Fruit fly (Drosophila melanogaster) whole organism, embryonic: ENCODE data around the gene Rab18.
A peak's percentile ranks its signal among the peaks of the same experiment; 100 is the strongest.

Experiments used
- Bteb2 ChIP-seq: fragments of 200-800 bp; sonication (Bioruptor generic); optimal IDR thresholded peaks from 2 replicates; lab custom pipeline; 2016; ENCODE audit warnings: missing biosample characterization, missing genetic modification characterization
- CG10979 ChIP-seq: fragments of 200-800 bp; sonication (Bioruptor generic); optimal IDR thresholded peaks from 2 replicates; lab custom pipeline; 2018; ENCODE audit warnings: missing biosample characterization, mild to moderate bottlenecking, missing genetic modification characterization, moderate library complexity
- CG11695 ChIP-seq: fragments of 200-800 bp; sonication (Bioruptor generic); IDR thresholded peaks from 3 replicates; pipeline ENCODE4 v1.3.6; 2022; ENCODE audit warnings: missing biosample characterization, missing genetic modification characterization
- CG12391 ChIP-seq: fragments of 200-800 bp; sonication (Bioruptor generic); optimal IDR thresholded peaks from 3 replicates; lab custom pipeline; 2018; ENCODE audit warnings: missing biosample characterization, mild to moderate bottlenecking, missing genetic modification characterization, moderate library complexity
- CG12659 ChIP-seq: fragments of 200-800 bp; sonication (Bioruptor generic); optimal IDR thresholded peaks from 3 replicates; lab custom pipeline; 2017; ENCODE audit warnings: mild to moderate bottlenecking, missing biosample characterization, missing genetic modification reagents, missing genetic modification characterization
- CG12769 ChIP-seq: fragments of 200-800 bp; sonication (Bioruptor generic); optimal IDR thresholded peaks from 2 replicates; lab custom pipeline; 2019; ENCODE audit warnings: missing biosample characterization, mild to moderate bottlenecking, missing genetic modification characterization, moderate library complexity
- CG13624 ChIP-seq: fragments of 200-800 bp; sonication (Bioruptor generic); optimal IDR thresholded peaks from 2 replicates; lab custom pipeline; 2016; ENCODE audit warnings: missing biosample characterization, missing genetic modification characterization
- CG14441 ChIP-seq: fragments of 200-800 bp; sonication (Bioruptor generic); IDR thresholded peaks from 2 replicates; pipeline ENCODE4 v1.3.6; 2022; ENCODE audit warnings: missing biosample characterization, missing genetic modification characterization
- CG14710 ChIP-seq: fragments of 200-800 bp; sonication (Bioruptor generic); optimal IDR thresholded peaks from 3 replicates; lab custom pipeline; 2019; ENCODE audit warnings: missing biosample characterization, mild to moderate bottlenecking, missing genetic modification characterization, moderate library complexity
- CG16815 ChIP-seq: fragments of 200-800 bp; sonication (Bioruptor generic); optimal IDR thresholded peaks from 3 replicates; lab custom pipeline; 2017; ENCODE audit warnings: missing biosample characterization, mild to moderate bottlenecking, missing genetic modification characterization
- CG17385 ChIP-seq: fragments of 200-800 bp; sonication (Bioruptor generic); optimal IDR thresholded peaks from 3 replicates; lab custom pipeline; 2018; ENCODE audit warnings: missing biosample characterization, mild to moderate bottlenecking, missing genetic modification characterization
- CG1832 ChIP-seq: fragments of 200-800 bp; sonication (Bioruptor generic); optimal IDR thresholded peaks from 2 replicates; lab custom pipeline; 2017; ENCODE audit warnings: missing biosample characterization, mild to moderate bottlenecking, missing genetic modification characterization, inconsistent platforms
- CG2202 ChIP-seq: fragments of 200-800 bp; sonication (Bioruptor generic); optimal IDR thresholded peaks from 2 replicates; lab custom pipeline; 2018; ENCODE audit warnings: missing biosample characterization, mild to moderate bottlenecking, missing genetic modification characterization
- CG30431 ChIP-seq: fragments of 200-800 bp; sonication (Bioruptor generic); optimal IDR thresholded peaks from 2 replicates; lab custom pipeline; 2017; ENCODE audit warnings: missing biosample characterization, missing genetic modification characterization
- CG4360 ChIP-seq: fragments of 200-800 bp; sonication (Bioruptor generic); IDR thresholded peaks from 2 replicates; pipeline ENCODE4 v1.3.6; 2022; ENCODE audit warnings: missing biosample characterization, missing genetic modification characterization
- CG6683 ChIP-seq: fragments of 200-800 bp; sonication (Bioruptor generic); optimal IDR thresholded peaks from 2 replicates; lab custom pipeline; 2017; ENCODE audit warnings: missing biosample characterization, mild to moderate bottlenecking, missing genetic modification characterization, missing genetic modification reagents
- CG8281 ChIP-seq: fragments of 200-800 bp; sonication (Bioruptor generic); optimal IDR thresholded peaks from 2 replicates; lab custom pipeline; 2018; ENCODE audit warnings: missing biosample characterization, mild to moderate bottlenecking, missing genetic modification characterization, moderate library complexity
- CG9727 ChIP-seq: fragments of 200-800 bp; sonication (Bioruptor generic); optimal IDR thresholded peaks from 3 replicates; lab custom pipeline; 2017; ENCODE audit warnings: missing biosample characterization, mild to moderate bottlenecking, missing genetic modification characterization
- D19B ChIP-seq: fragments of 200-800 bp; sonication (Bioruptor generic); optimal IDR thresholded peaks from 2 replicates; lab custom pipeline; 2017; ENCODE audit warnings: missing biosample characterization, mild to moderate bottlenecking, missing genetic modification characterization
- Dek ChIP-seq: fragments of 200-800 bp; sonication (Bioruptor generic); optimal IDR thresholded peaks from 3 replicates; lab custom pipeline; 2019; ENCODE audit warnings: missing biosample characterization, mild to moderate bottlenecking, missing genetic modification characterization, moderate library complexity
- Dp ChIP-seq: fragments of 200-800 bp; sonication (Bioruptor generic); optimal IDR thresholded peaks from 2 replicates; lab custom pipeline; 2018; ENCODE audit warnings: missing biosample characterization, mild to moderate bottlenecking, missing genetic modification characterization, moderate library complexity
- Drgx ChIP-seq: fragments of 200-800 bp; sonication (Bioruptor generic); IDR thresholded peaks from 2 replicates; pipeline ENCODE4 v1.3.6; 2022; ENCODE audit warnings: missing biosample characterization, missing genetic modification characterization
- E2f2 ChIP-seq: fragments of 200-800 bp; sonication (Bioruptor generic); IDR thresholded peaks from 2 replicates; pipeline ENCODE4 v1.3.6; 2022; ENCODE audit warnings: missing biosample characterization, missing genetic modification characterization
- Ets97D ChIP-seq: fragments of 200-800 bp; sonication (Bioruptor generic); optimal IDR thresholded peaks from 3 replicates; lab custom pipeline; 2016; ENCODE audit warnings: missing biosample characterization, missing genetic modification characterization
- Gsc ChIP-seq: fragments of 200-800 bp; sonication (Bioruptor generic); IDR thresholded peaks from 2 replicates; pipeline ENCODE4 v1.3.6; 2022; ENCODE audit warnings: missing biosample characterization, missing genetic modification characterization
- Lhr ChIP-seq: fragments of 200-800 bp; sonication (Bioruptor generic); optimal IDR thresholded peaks from 3 replicates; lab custom pipeline; 2017; ENCODE audit warnings: mild to moderate bottlenecking, missing biosample characterization, missing genetic modification reagents, missing genetic modification characterization
- MBD-R2 ChIP-seq: fragments of 200-800 bp; sonication (Bioruptor generic); IDR thresholded peaks from 2 replicates; pipeline ENCODE4 v1.3.6; 2022; ENCODE audit warnings: missing biosample characterization, missing genetic modification characterization
- Mad ChIP-seq: fragments of 200-800 bp; sonication (Bioruptor generic); optimal IDR thresholded peaks from 2 replicates; lab custom pipeline; 2016; ENCODE audit warnings: missing biosample characterization, missing genetic modification characterization
- Meics ChIP-seq: fragments of 200-800 bp; sonication (Bioruptor generic); optimal IDR thresholded peaks from 2 replicates; lab custom pipeline; 2017; ENCODE audit warnings: missing biosample characterization, mild to moderate bottlenecking, missing genetic modification characterization
- NFAT ChIP-seq: fragments of 200-800 bp; sonication (Bioruptor generic); IDR thresholded peaks from 2 replicates; pipeline ENCODE4 v1.3.6; 2022; ENCODE audit warnings: missing biosample characterization, missing genetic modification characterization
- Ptx1 ChIP-seq: fragments of 200-800 bp; sonication (Bioruptor generic); IDR thresholded peaks from 2 replicates; pipeline ENCODE4 v1.3.6; 2022; ENCODE audit warnings: missing biosample characterization, missing genetic modification characterization
- Rx ChIP-seq: fragments of 200-800 bp; sonication (Bioruptor generic); IDR thresholded peaks from 2 replicates; pipeline ENCODE4 v1.3.6; 2022; ENCODE audit warnings: missing biosample characterization, missing genetic modification characterization
- Side ChIP-seq: fragments of 200-800 bp; sonication (Bioruptor generic); optimal IDR thresholded peaks from 2 replicates; lab custom pipeline; 2016; ENCODE audit warnings: missing biosample characterization, missing genetic modification characterization
- Sin3A ChIP-seq: fragments of >200 bp; optimal IDR thresholded peaks from 2 replicates; lab custom pipeline; 2018
- Tbp ChIP-seq: fragments of >200 bp; optimal IDR thresholded peaks from 2 replicates; lab custom pipeline; 2018; ENCODE audit warnings: missing biosample characterization, missing genetic modification characterization
- ac ChIP-seq: fragments of 200-800 bp; sonication (Bioruptor generic); optimal IDR thresholded peaks from 3 replicates; lab custom pipeline; 2017; ENCODE audit warnings: missing biosample characterization, mild to moderate bottlenecking, missing genetic modification characterization
- al ChIP-seq: fragments of 200-800 bp; sonication (Bioruptor generic); IDR thresholded peaks from 2 replicates; pipeline ENCODE4 v1.3.6; 2022; ENCODE audit warnings: missing biosample characterization, missing genetic modification characterization
- ap ChIP-seq: fragments of 200-800 bp; sonication (Bioruptor generic); IDR thresholded peaks from 2 replicates; pipeline ENCODE4 v1.3.6; 2022; ENCODE audit warnings: missing biosample characterization, missing genetic modification characterization
- ase ChIP-seq: fragments of 200-800 bp; sonication (Bioruptor generic); IDR thresholded peaks from 3 replicates; pipeline ENCODE4 v1.3.6; 2022; ENCODE audit warnings: missing biosample characterization, missing genetic modification characterization
- chinmo ChIP-seq: fragments of 200-800 bp; sonication (Bioruptor generic); IDR thresholded peaks from 4 replicates; pipeline ENCODE4 v1.3.6; 2022; ENCODE audit warnings: missing biosample characterization, missing genetic modification characterization; ENCODE audit not compliant: partially characterized antibody
- danr ChIP-seq: fragments of 200-800 bp; sonication (Bioruptor generic); IDR thresholded peaks from 2 replicates; pipeline ENCODE4 v1.3.6; 2022; ENCODE audit warnings: missing biosample characterization, missing genetic modification characterization
- exex ChIP-seq: fragments of 200-800 bp; sonication (Bioruptor generic); optimal IDR thresholded peaks from 4 replicates; lab custom pipeline; 2018; ENCODE audit warnings: missing biosample characterization, mild to moderate bottlenecking, missing genetic modification characterization, moderate library complexity
- gcm2 ChIP-seq: fragments of 200-800 bp; sonication (Bioruptor generic); optimal IDR thresholded peaks from 2 replicates; lab custom pipeline; 2016; ENCODE audit warnings: missing biosample characterization, missing genetic modification characterization
- ken ChIP-seq: fragments of 200-800 bp; sonication (Bioruptor generic); IDR thresholded peaks from 3 replicates; pipeline ENCODE4 v1.3.6; 2022; ENCODE audit warnings: missing biosample characterization, missing genetic modification characterization
- lab ChIP-seq: fragments of 200-800 bp; sonication (Bioruptor generic); optimal IDR thresholded peaks from 3 replicates; lab custom pipeline; 2017; ENCODE audit warnings: missing biosample characterization, missing genetic modification characterization, mild to moderate bottlenecking, moderate library complexity, missing genetic modification reagents
- onecut ChIP-seq: fragments of 200-800 bp; sonication (Bioruptor generic); IDR thresholded peaks from 2 replicates; pipeline ENCODE4 v1.3.6; 2022; ENCODE audit warnings: missing biosample characterization, missing genetic modification characterization
- p53 ChIP-seq: fragments of 200-800 bp; sonication (Bioruptor generic); optimal IDR thresholded peaks from 2 replicates; lab custom pipeline; 2016; ENCODE audit warnings: missing biosample characterization, missing genetic modification characterization
- pan ChIP-seq, 4 experiments: fragments of >200 bp in 3 of 4; fragments of 200-800 bp in 1 of 4; sonication (Bioruptor generic) in 1 of 4; optimal IDR thresholded peaks in 3 of 4; IDR thresholded peaks in 1 of 4; 2 replicates each; pipeline versions ENCODE4 v1.3.6 to Lab custom; 2017 to 2022; ENCODE audit warnings: missing biosample characterization in 2 of 4, missing genetic modification characterization in 2 of 4, mixed read lengths in 1 of 4
- sim ChIP-seq: fragments of 200-800 bp; sonication (Bioruptor generic); IDR thresholded peaks from 2 replicates; pipeline ENCODE4 v1.3.6; 2022; ENCODE audit warnings: missing biosample characterization, missing genetic modification characterization
- sob ChIP-seq: fragments of 200-800 bp; sonication (Bioruptor generic); IDR thresholded peaks from 2 replicates; pipeline ENCODE4 v1.3.6; 2022; ENCODE audit warnings: missing biosample characterization, missing genetic modification characterization

The Rab18 gene

DNA sequence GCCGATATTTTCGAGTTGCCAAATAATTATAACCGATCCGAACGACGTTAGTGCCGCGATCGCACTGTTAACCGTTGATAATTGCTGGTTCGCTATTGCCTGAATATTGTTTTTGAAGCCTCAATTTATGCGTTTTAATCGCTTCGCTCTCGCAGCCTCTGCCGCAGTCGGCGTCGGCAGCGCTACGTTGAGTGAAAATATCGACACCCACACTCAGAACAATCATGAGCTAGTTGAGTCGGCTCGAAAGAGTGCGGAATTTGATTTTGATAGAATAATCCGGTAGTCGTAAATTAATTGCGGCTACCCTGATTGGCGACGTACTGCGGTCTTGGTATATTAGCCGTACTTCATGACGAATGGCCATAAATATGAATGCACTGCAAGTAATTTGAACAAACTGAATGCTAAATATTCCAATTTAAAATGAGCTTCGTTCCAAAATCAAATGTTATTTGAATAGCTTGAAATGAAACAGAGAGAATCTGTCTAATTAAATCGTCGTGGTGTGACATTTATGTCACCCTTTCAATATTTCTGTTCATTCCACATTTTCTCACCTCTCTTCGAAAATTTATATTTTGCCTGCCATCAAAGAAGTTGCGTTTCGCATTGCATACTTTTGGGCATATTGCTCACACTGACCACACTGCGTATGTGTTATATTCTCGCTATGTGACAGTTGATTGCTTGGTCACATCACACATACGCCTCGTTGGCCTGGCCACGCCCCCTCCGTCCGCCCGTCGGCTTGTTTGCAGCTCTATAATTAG is 44.0 kb upstream of the Rab18 start (continued):
- no peak for TF ChIP-seq ac (GFP tag; lab: Kevin White, UChicago)
- TF ChIP-seq CG9727 (GFP tag; lab: Kevin White, UChicago), result no peak
- no peak for TF ChIP-seq CG2202 (tag; lab: Kevin White, UChicago)
- 0 out of 4 replicates have a peak, but pooled peaks have one; percentile 56 for TF ChIP-seq chinmo (GFP tag; lab: Robert Waterston, UW)
- TF ChIP-seq ase, result no peak
- no peak for TF ChIP-seq Ets97D (GFP tag; lab: Kevin White, UChicago)
- peak; percentile 24 for TF ChIP-seq exex (tag; lab: Kevin White, UChicago)
- peak; percentile 31 for TF ChIP-seq lab (GFP tag; lab: Kevin White, UChicago)
- TF ChIP-seq Mad, result no peak
- no peak for TF ChIP-seq CG14441 (GFP tag; lab: Robert Waterston, UW)
- TF ChIP-seq D19B (GFP tag; lab: Kevin White, UChicago), result no peak
- no peak for TF ChIP-seq onecut (GFP tag; lab: Robert Waterston, UW)
- TF ChIP-seq CG17385 (GFP tag; lab: Kevin White, UChicago), result no peak
- TF ChIP-seq Side (GFP tag; lab: Kevin White, UChicago), result no peak
- no peak for TF ChIP-seq pan (optimal IDR thresholded peaks at IDR 0.05; lab: Kevin White, UChicago)
- TF ChIP-seq pan (GFP tag; optimal IDR thresholded peaks at IDR 0.05 in 1 of 2, IDR thresholded peaks at IDR 0.05 in 1 of 2), result no peak
- TF ChIP-seq Meics, result peak; percentile 4
- 0 out of 3 replicates have a peak, but pooled peaks have one; percentile 9 for TF ChIP-seq CG11695 (GFP tag; lab: Robert Waterston, UW)
- no peak for TF ChIP-seq Bteb2 (GFP tag; lab: Kevin White, UChicago)
- TF ChIP-seq Tbp (GFP tag; lab: Kevin White, UChicago), result no peak
- no peak for TF ChIP-seq NFAT (GFP tag; lab: Robert Waterston, UW)
- peak; percentile 20 for TF ChIP-seq CG13624
- no peak for TF ChIP-seq CG1832
- TF ChIP-seq CG12769 (tag; lab: Kevin White, UChicago), result peak; percentile 14
- no peak for TF ChIP-seq CG12659 (GFP tag; lab: Kevin White, UChicago)
- no peak for TF ChIP-seq CG30431 (GFP tag; lab: Kevin White, UChicago)
- TF ChIP-seq CG14710 (tag; lab: Kevin White, UChicago), result no peak
- TF ChIP-seq CG4360 (GFP tag; lab: Robert Waterston, UW), result no peak
- no peak for TF ChIP-seq CG6683 (GFP tag; lab: Kevin White, UChicago)
- TF ChIP-seq Drgx (GFP tag; lab: Robert Waterston, UW), result no peak
- TF ChIP-seq CG12391 (tag; lab: Kevin White, UChicago), result no peak
- TF ChIP-seq ken (GFP tag; lab: Robert Waterston, UW), result no peak
- peak; percentile 87 for TF ChIP-seq CG8281 (tag; lab: Kevin White, UChicago)
- TF ChIP-seq Gsc, result no peak
- TF ChIP-seq CG16815, result no peak
- TF ChIP-seq Sin3A, result no peak
- TF ChIP-seq Dp (GFP tag; lab: Kevin White, UChicago), result no peak
- 0 out of 2 replicates have a peak, but pooled peaks have one; percentile 12 for TF ChIP-seq al
- TF ChIP-seq gcm2 (GFP tag; lab: Kevin White, UChicago), result no peak
- no peak for TF ChIP-seq sim (GFP tag; lab: Robert Waterston, UW)
- no peak for TF ChIP-seq Dek
- no peak for TF ChIP-seq MBD-R2 (GFP tag; lab: Robert Waterston, UW)
- no peak for TF ChIP-seq p53
- TF ChIP-seq Ptx1 (GFP tag; lab: Robert Waterston, UW), result 0 out of 2 replicates have a peak, but pooled peaks have one; percentile 12
- TF ChIP-seq sob (GFP tag; lab: Robert Waterston, UW), result no peak
- no peak for TF ChIP-seq ap
- TF ChIP-seq Lhr (GFP tag; lab: Kevin White, UChicago), result no peak
- TF ChIP-seq CG10979, result peak; percentile 50
- TF ChIP-seq E2f2, result 0 out of 2 replicates have a peak, but pooled peaks have one; percentile 22
- no peak for TF ChIP-seq danr (GFP tag; lab: Robert Waterston, UW)
- no peak for TF ChIP-seq Rx (GFP tag; lab: Robert Waterston, UW)
